Worm (Caenorhabditis elegans): ENCODE results near the gene hum-6.
A peak's percentile ranks its signal among the peaks of the same experiment; 100 is the strongest.

hum-6 gene

DNA sequence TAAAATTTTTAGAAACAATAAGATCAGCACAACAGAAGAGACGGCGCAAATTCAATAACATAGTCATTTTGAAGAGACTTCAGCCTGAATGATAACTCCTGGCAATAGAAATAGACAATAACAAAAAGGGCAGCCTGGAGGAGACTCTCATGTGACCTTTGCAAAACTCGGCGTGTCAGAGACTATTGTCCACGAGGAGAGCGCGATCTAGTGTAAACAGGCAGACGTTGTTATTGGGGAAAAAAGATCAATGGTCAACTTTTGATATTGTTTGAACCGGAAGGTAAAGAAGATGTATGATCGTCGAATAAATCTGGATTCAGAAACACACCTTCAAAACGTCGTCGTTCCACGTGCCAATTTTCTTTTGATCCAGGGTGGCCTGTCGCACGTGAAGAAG lies 13.3 kb downstream of the hum-6 start:
- no peak for TF ChIP-seq snpc-4 (tag; optimal IDR thresholded peaks at IDR 0.05)
- TF ChIP-seq pha-4 (tag; optimal IDR thresholded peaks at IDR 0.05), result peak; percentile 21

DNA sequence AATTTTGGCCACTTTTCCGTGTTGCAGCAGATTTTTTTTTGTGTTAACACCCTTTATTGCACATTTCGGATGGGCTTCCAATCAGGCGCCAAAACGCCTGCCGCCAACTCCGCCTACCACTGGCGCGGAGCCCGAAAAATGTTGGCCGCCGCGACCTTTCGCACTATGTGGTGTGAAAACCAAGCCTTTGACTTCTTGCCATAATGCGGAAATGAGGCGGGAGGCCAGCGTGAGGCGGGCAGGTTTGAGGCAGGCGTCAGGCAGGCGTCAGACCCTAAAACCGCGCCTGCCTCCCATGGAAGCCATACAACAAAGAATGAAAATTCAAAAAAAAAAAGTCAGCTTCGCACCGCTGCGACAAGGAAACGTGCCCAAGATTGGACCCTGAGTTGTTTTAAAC lies 14.0 kb downstream of the hum-6 start:
- TF ChIP-seq snpc-4 (tag; optimal IDR thresholded peaks at IDR 0.05) (no peak), lsy-2 (tag; optimal IDR thresholded peaks at IDR 0.05) (no peak), tbx-8 (GFP tag; optimal IDR thresholded peaks at IDR 0.05) (no peak), ceh-43 (GFP tag; optimal IDR thresholded peaks at IDR 0.05) (no peak), nhr-2 (tag; optimal IDR thresholded peaks at IDR 0.05) (no peak), elt-1 (tag; optimal IDR thresholded peaks at IDR 0.05; ENCODE audit: borderline replicate concordance, insufficient read depth) (no peak)

DNA sequence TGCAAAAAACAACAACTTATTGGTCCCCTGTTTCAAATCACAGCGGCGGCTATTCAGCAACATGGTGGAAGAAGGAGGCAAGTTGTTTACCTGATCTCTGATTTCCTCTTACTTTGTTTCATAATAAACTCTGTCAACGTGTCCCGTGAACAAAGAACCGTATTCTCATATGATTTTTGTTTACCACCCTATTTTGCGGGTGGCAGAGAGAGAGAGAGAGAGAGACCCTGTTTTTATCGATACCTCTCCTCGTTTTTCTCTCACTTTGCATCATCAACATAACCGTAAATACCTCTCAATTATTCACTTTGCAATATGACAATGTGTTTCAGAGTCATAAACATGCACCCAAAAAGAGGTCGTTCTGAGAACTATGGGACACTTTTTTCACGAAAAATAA lies 14.6 kb downstream of the hum-6 start:
- TF ChIP-seq lin-32 (GFP tag; optimal IDR thresholded peaks at IDR 0.05), result no peak
- TF ChIP-seq unc-39 (tag; optimal IDR thresholded peaks at IDR 0.05), result no peak
- TF ChIP-seq unc-62 (GFP tag; optimal IDR thresholded peaks at IDR 0.05), result no peak
- no peak for TF ChIP-seq nhr-76 (tag; optimal IDR thresholded peaks at IDR 0.05)
- TF ChIP-seq nhr-2 (tag; optimal IDR thresholded peaks at IDR 0.05), result no peak
- TF ChIP-seq ceh-43 (GFP tag; optimal IDR thresholded peaks at IDR 0.05), result no peak
- no peak for TF ChIP-seq lin-13 (tag; optimal IDR thresholded peaks at IDR 0.05)
- TF ChIP-seq ceh-39 (tag; optimal IDR thresholded peaks at IDR 0.05), result no peak
- TF ChIP-seq sptf-1 (tag; optimal IDR thresholded peaks at IDR 0.05), result no peak
- TF ChIP-seq elt-3 (tag; optimal IDR thresholded peaks at IDR 0.05), result no peak
- no peak for TF ChIP-seq drap-1 (GFP tag; optimal IDR thresholded peaks at IDR 0.05)
- no peak for TF ChIP-seq hlh-1 (tag; optimal IDR thresholded peaks at IDR 0.05)
- no peak for TF ChIP-seq mep-1 (tag; optimal IDR thresholded peaks at IDR 0.05)
- no peak for TF ChIP-seq zip-8 (tag; optimal IDR thresholded peaks at IDR 0.05)
- TF ChIP-seq pha-4 (tag; optimal IDR thresholded peaks at IDR 0.05), result no peak
- TF ChIP-seq mab-5 (tag; optimal IDR thresholded peaks at IDR 0.05), result no peak
- TF ChIP-seq ham-2 (GFP tag; optimal IDR thresholded peaks at IDR 0.05), result no peak

DNA sequence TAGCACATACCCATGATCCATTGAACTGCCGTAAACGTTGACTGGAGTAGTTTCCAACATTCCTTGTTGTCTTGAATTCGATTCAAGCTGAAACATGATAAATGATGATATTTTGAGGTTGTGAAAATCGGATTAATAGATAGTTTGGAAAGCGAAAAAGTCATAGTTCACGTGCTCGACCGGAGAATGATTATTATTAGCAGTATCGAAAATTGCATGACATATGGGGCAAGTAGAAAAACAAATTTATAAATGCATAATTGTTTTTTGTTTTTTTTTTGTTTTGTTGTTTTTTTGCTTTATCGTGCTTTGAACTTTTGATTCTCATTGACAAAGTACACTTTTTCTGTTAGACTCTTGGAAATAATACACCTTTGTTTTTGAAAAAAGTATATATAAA lies 16.4 kb downstream of the hum-6 start, which contains the start of gene aakg-4:
Gene aakg-4 (minus strand): TSS at position 101 of the 400 bp plus-strand sequence.
- TF ChIP-seq unc-39 (tag; optimal IDR thresholded peaks at IDR 0.05) (no peak), ham-2 (GFP tag; optimal IDR thresholded peaks at IDR 0.05) (no peak), blmp-1 (tag; optimal IDR thresholded peaks at IDR 0.05) (no peak), lin-32 (GFP tag; optimal IDR thresholded peaks at IDR 0.05) (no peak), unc-120 (tag; optimal IDR thresholded peaks at IDR 0.05; ENCODE audit: poor library complexity, severe bottlenecking) (no peak), nhr-2 (tag; optimal IDR thresholded peaks at IDR 0.05) (no peak), ceh-39 (tag; optimal IDR thresholded peaks at IDR 0.05) (no peak), elt-3 (tag; optimal IDR thresholded peaks at IDR 0.05) (no peak), pha-4 (tag; optimal IDR thresholded peaks at IDR 0.05) (no peak), drap-1 (GFP tag; optimal IDR thresholded peaks at IDR 0.05) (no peak), ces-1 (GFP tag; optimal IDR thresholded peaks at IDR 0.05) (no peak), elt-1 (tag; optimal IDR thresholded peaks at IDR 0.05; ENCODE audit: borderline replicate concordance, insufficient read depth) (no peak), nhr-237 (tag; optimal IDR thresholded peaks at IDR 0.05) (no peak), nhr-12 (tag; optimal IDR thresholded peaks at IDR 0.05) (no peak), tbx-8 (GFP tag; optimal IDR thresholded peaks at IDR 0.05) (no peak), M03D4.4 (tag; optimal IDR thresholded peaks at IDR 0.05) (no peak)

DNA sequence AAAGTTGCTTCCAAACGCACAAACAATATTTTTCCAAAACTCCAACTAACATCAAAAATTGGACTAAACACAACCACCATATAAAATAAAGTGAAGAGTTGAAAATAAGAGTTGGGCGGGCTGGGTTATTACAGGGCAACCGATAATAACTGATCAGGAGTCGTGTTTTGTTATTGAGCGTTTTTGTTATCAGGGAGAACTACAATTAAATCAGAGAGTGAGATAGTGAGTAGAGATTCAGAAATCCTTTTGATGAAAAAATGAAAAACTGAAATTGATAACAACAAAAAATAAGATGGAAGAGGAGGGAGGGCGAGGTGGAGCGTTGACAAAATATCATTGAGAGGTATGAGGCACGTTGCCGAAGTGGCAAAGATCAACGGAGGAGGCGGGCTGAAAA lies 17.7 kb downstream of the hum-6 start:
- no peak for TF ChIP-seq lsy-2 (tag; optimal IDR thresholded peaks at IDR 0.05)
- no peak for TF ChIP-seq zip-8 (tag; optimal IDR thresholded peaks at IDR 0.05)
- TF ChIP-seq elt-1 (tag; optimal IDR thresholded peaks at IDR 0.05; ENCODE audit: borderline replicate concordance, insufficient read depth), result no peak
- TF ChIP-seq nhr-76 (tag; optimal IDR thresholded peaks at IDR 0.05), result no peak
- TF ChIP-seq lin-32 (GFP tag; optimal IDR thresholded peaks at IDR 0.05), result no peak
- no peak for TF ChIP-seq ceh-43 (GFP tag; optimal IDR thresholded peaks at IDR 0.05)
- no peak for TF ChIP-seq M03D4.4 (tag; optimal IDR thresholded peaks at IDR 0.05)
- no peak for TF ChIP-seq cnd-1 (tag; optimal IDR thresholded peaks at IDR 0.05)
- no peak for TF ChIP-seq sem-2 (GFP tag; optimal IDR thresholded peaks at IDR 0.05)
- no peak for TF ChIP-seq bed-3 (GFP tag; optimal IDR thresholded peaks at IDR 0.05)

DNA sequence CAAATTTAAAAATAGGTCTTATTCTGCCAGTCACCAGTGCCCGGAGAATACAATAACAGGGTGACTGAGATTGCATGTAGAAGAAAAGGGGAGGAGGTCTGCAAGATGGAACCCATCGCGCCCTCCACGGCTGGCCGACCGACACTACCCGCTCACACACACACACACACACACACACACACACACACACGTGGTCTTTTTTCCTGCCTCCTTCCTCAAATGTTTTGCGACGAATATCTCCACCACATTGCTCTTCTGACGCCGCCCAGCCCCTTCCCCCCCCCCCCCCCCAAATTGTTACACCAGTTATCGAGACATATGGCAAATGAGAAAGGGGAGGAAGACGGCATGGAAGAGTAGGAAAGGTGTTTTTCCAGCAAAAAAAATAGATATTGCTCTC lies 18.9 kb downstream of the hum-6 start:
- TF ChIP-seq bed-3 (GFP tag; optimal IDR thresholded peaks at IDR 0.05) (no peak), M03D4.4 (tag; optimal IDR thresholded peaks at IDR 0.05) (peak; percentile 69), nhr-76 (tag; optimal IDR thresholded peaks at IDR 0.05) (no peak), ham-2 (GFP tag; optimal IDR thresholded peaks at IDR 0.05) (peak; percentile 2), cnd-1 (tag; optimal IDR thresholded peaks at IDR 0.05) (peak; percentile 65), drap-1 (GFP tag; optimal IDR thresholded peaks at IDR 0.05) (peak; percentile 65), sptf-1 (tag; optimal IDR thresholded peaks at IDR 0.05) (peak; percentile 83), lin-32 (GFP tag; optimal IDR thresholded peaks at IDR 0.05) (peak; percentile 53), mab-5 (tag; optimal IDR thresholded peaks at IDR 0.05) (no peak)
